Fruit fly (Drosophila melanogaster) whole organism, embryonic: Measurements from ENCODE around the gene schlank.
A peak's percentile ranks its signal among the peaks of the same experiment; 100 is the strongest.

Source experiments
- CG10147 ChIP-seq: fragments of 200-800 bp; sonication (Bioruptor generic); optimal IDR thresholded peaks from 2 replicates; lab custom pipeline; 2019; ENCODE audit warnings: missing biosample characterization, mild to moderate bottlenecking, missing genetic modification characterization, moderate library complexity
- CG11696 ChIP-seq: fragments of 200-800 bp; sonication (Bioruptor generic); IDR thresholded peaks from 2 replicates; pipeline ENCODE4 v1.3.6; 2022; ENCODE audit warnings: missing biosample characterization, missing genetic modification characterization
- CG12299 ChIP-seq: fragments of 200-800 bp; sonication (Bioruptor generic); optimal IDR thresholded peaks from 2 replicates; lab custom pipeline; 2018; ENCODE audit warnings: missing biosample characterization, mild to moderate bottlenecking, missing genetic modification characterization
- CG1233 ChIP-seq: fragments of 200-800 bp; sonication (Bioruptor generic); optimal IDR thresholded peaks from 4 replicates; lab custom pipeline; 2018; ENCODE audit warnings: missing biosample characterization, mild to moderate bottlenecking, missing genetic modification characterization
- CG12659 ChIP-seq: fragments of 200-800 bp; sonication (Bioruptor generic); optimal IDR thresholded peaks from 3 replicates; lab custom pipeline; 2017; ENCODE audit warnings: mild to moderate bottlenecking, missing biosample characterization, missing genetic modification reagents, missing genetic modification characterization
- CG14667 ChIP-seq: fragments of 200-800 bp; sonication (Bioruptor generic); IDR thresholded peaks from 2 replicates; pipeline ENCODE4 v1.3.6; 2022; ENCODE audit warnings: missing biosample characterization, missing genetic modification characterization
- CG14965 ChIP-seq: fragments of 200-800 bp; sonication (Bioruptor generic); optimal IDR thresholded peaks from 2 replicates; lab custom pipeline; 2016; ENCODE audit warnings: missing biosample characterization, missing genetic modification characterization, borderline replicate concordance
- CG1529 ChIP-seq: fragments of 200-800 bp; sonication (Bioruptor generic); optimal IDR thresholded peaks from 3 replicates; lab custom pipeline; 2018; ENCODE audit warnings: missing biosample characterization, missing genetic modification characterization
- CG16863 ChIP-seq: fragments of 200-800 bp; sonication (Bioruptor generic); optimal IDR thresholded peaks from 3 replicates; lab custom pipeline; 2016; ENCODE audit warnings: missing biosample characterization, missing genetic modification characterization
- CG17568 ChIP-seq: fragments of 200-800 bp; sonication (Bioruptor generic); optimal IDR thresholded peaks from 2 replicates; lab custom pipeline; 2018; ENCODE audit warnings: missing biosample characterization, mild to moderate bottlenecking, missing genetic modification characterization, moderate library complexity
- CG17612 ChIP-seq: fragments of 200-800 bp; sonication (Bioruptor generic); IDR thresholded peaks from 2 replicates; pipeline ENCODE4 v1.3.6; 2022; ENCODE audit warnings: missing biosample characterization, missing genetic modification characterization
- CG2116 ChIP-seq: fragments of 200-800 bp; sonication (Bioruptor generic); optimal IDR thresholded peaks from 3 replicates; lab custom pipeline; 2018; ENCODE audit warnings: missing biosample characterization, mild to moderate bottlenecking, missing genetic modification characterization
- CG2889 ChIP-seq: fragments of 200-800 bp; sonication (Bioruptor generic); IDR thresholded peaks from 3 replicates; pipeline ENCODE4 v1.3.6; 2022; ENCODE audit warnings: missing biosample characterization, missing genetic modification characterization
- CG32532 ChIP-seq: fragments of 200-800 bp; sonication (Bioruptor generic); IDR thresholded peaks from 2 replicates; pipeline ENCODE4 v1.3.6; 2022; ENCODE audit warnings: missing biosample characterization, missing genetic modification characterization
- CG4360 ChIP-seq: fragments of 200-800 bp; sonication (Bioruptor generic); IDR thresholded peaks from 2 replicates; pipeline ENCODE4 v1.3.6; 2022; ENCODE audit warnings: missing biosample characterization, missing genetic modification characterization
- CG6689 ChIP-seq: fragments of 200-800 bp; sonication (Bioruptor generic); IDR thresholded peaks from 2 replicates; pipeline ENCODE4 v1.3.6; 2022; ENCODE audit warnings: missing biosample characterization, missing genetic modification characterization
- CG8089 ChIP-seq: fragments of 200-800 bp; sonication (Bioruptor generic); optimal IDR thresholded peaks from 3 replicates; lab custom pipeline; 2016; ENCODE audit warnings: missing biosample characterization, missing genetic modification characterization
- CG8290 ChIP-seq, 3 experiments: fragments of 200-800 bp; sonication (Bioruptor generic); optimal IDR thresholded peaks; 2 replicates each; lab custom pipeline; 2016 to 2019; ENCODE audit warnings: missing biosample characterization in 3 of 3, missing genetic modification characterization in 3 of 3, mild to moderate bottlenecking in 2 of 3, moderate library complexity in 1 of 3
- Dll ChIP-seq: fragments of 200-800 bp; sonication (Bioruptor generic); IDR thresholded peaks from 4 replicates; pipeline ENCODE4 v1.3.6; 2022; ENCODE audit warnings: missing biosample characterization, missing genetic modification characterization; ENCODE audit not compliant: partially characterized antibody
- Doc3 ChIP-seq: fragments of 200-800 bp; sonication (Bioruptor generic); IDR thresholded peaks from 3 replicates; pipeline ENCODE4 v1.3.6; 2022; ENCODE audit warnings: missing biosample characterization, missing genetic modification characterization; ENCODE audit not compliant: partially characterized antibody
- Ets65A ChIP-seq: fragments of 200-800 bp; sonication (Bioruptor generic); peaks from one replicate; lab custom pipeline; 2016; ENCODE audit warnings: missing biosample characterization, missing genetic modification characterization
- HLH3B ChIP-seq: fragments of 200-800 bp; sonication (Bioruptor generic); IDR thresholded peaks from 2 replicates; pipeline ENCODE4 v1.3.6; 2022; ENCODE audit warnings: missing biosample characterization, missing genetic modification characterization
- HLH54F ChIP-seq: fragments of 200-800 bp; sonication (Bioruptor generic); optimal IDR thresholded peaks from 3 replicates; lab custom pipeline; 2016; ENCODE audit warnings: missing biosample characterization, missing genetic modification characterization
- HLHmδ ChIP-seq: fragments of 200-800 bp; sonication (Bioruptor generic); optimal IDR thresholded peaks from 2 replicates; lab custom pipeline; 2018; ENCODE audit warnings: missing biosample characterization, mild to moderate bottlenecking, missing genetic modification characterization, moderate library complexity
- Hmr ChIP-seq: fragments of 200-800 bp; sonication (Bioruptor generic); optimal IDR thresholded peaks from 3 replicates; lab custom pipeline; 2017; ENCODE audit warnings: mild to moderate bottlenecking, missing biosample characterization, missing genetic modification reagents, missing genetic modification characterization
- Hr78 ChIP-seq, 2 experiments: fragments of 200-800 bp in 1 of 2; fragments of >200 bp in 1 of 2; sonication (Bioruptor generic) in 1 of 2; optimal IDR thresholded peaks; 2 replicates each; lab custom pipeline; 2017 to 2019; ENCODE audit warnings: missing biosample characterization in 2 of 2, missing genetic modification characterization in 2 of 2, mild to moderate bottlenecking in 1 of 2, moderate library complexity in 1 of 2
- Lhr ChIP-seq: fragments of 200-800 bp; sonication (Bioruptor generic); optimal IDR thresholded peaks from 3 replicates; lab custom pipeline; 2017; ENCODE audit warnings: mild to moderate bottlenecking, missing biosample characterization, missing genetic modification reagents, missing genetic modification characterization
- NK7.1 ChIP-seq: fragments of 200-800 bp; sonication (Bioruptor generic); optimal IDR thresholded peaks from 3 replicates; lab custom pipeline; 2016; ENCODE audit warnings: missing biosample characterization, missing genetic modification characterization
- Rx ChIP-seq: fragments of 200-800 bp; sonication (Bioruptor generic); IDR thresholded peaks from 2 replicates; pipeline ENCODE4 v1.3.6; 2022; ENCODE audit warnings: missing biosample characterization, missing genetic modification characterization
- Vsx1 ChIP-seq: fragments of 200-800 bp; sonication (Bioruptor generic); optimal IDR thresholded peaks from 2 replicates; lab custom pipeline; 2017; ENCODE audit warnings: missing biosample characterization, mild to moderate bottlenecking, missing genetic modification characterization, missing genetic modification reagents
- ash1 ChIP-seq: fragments of 200-800 bp; sonication (Bioruptor generic); optimal IDR thresholded peaks from 2 replicates; lab custom pipeline; 2018; ENCODE audit warnings: missing biosample characterization, mild to moderate bottlenecking, missing genetic modification characterization
- btn ChIP-seq: fragments of 200-800 bp; sonication (Bioruptor generic); optimal IDR thresholded peaks from 2 replicates; lab custom pipeline; 2016; ENCODE audit warnings: missing biosample characterization, missing genetic modification characterization
- cas ChIP-seq: fragments of 200-800 bp; sonication (Bioruptor generic); IDR thresholded peaks from 2 replicates; pipeline ENCODE4 v1.3.6; 2022; ENCODE audit warnings: missing biosample characterization, missing genetic modification characterization
- caup ChIP-seq: fragments of 200-800 bp; sonication (Bioruptor generic); optimal IDR thresholded peaks from 3 replicates; lab custom pipeline; 2017; ENCODE audit warnings: missing biosample characterization, mild to moderate bottlenecking, missing genetic modification characterization, moderate library complexity; ENCODE audit not compliant: severe bottlenecking
- ewg ChIP-seq: fragments of 200-800 bp; sonication (Bioruptor generic); optimal IDR thresholded peaks from 3 replicates; lab custom pipeline; 2017; ENCODE audit warnings: mild to moderate bottlenecking, missing biosample characterization, missing genetic modification reagents, missing genetic modification characterization
- gce ChIP-seq: fragments of 200-800 bp; sonication (Bioruptor generic); IDR thresholded peaks from 3 replicates; pipeline ENCODE4 v1.3.6; 2022; ENCODE audit warnings: missing biosample characterization, missing genetic modification characterization
- gcm2 ChIP-seq: fragments of 200-800 bp; sonication (Bioruptor generic); optimal IDR thresholded peaks from 2 replicates; lab custom pipeline; 2016; ENCODE audit warnings: missing biosample characterization, missing genetic modification characterization
- grn ChIP-seq: fragments of 200-800 bp; sonication (Bioruptor generic); optimal IDR thresholded peaks from 3 replicates; lab custom pipeline; 2017; ENCODE audit warnings: missing biosample characterization, missing genetic modification characterization
- gsb ChIP-seq: fragments of 200-800 bp; sonication (Bioruptor generic); IDR thresholded peaks from 2 replicates; pipeline ENCODE4 v1.3.6; 2022; ENCODE audit warnings: missing biosample characterization, missing genetic modification characterization
- hkb ChIP-seq, 2 experiments: fragments of 200-800 bp in 1 of 2; fragments of >200 bp in 1 of 2; sonication (Bioruptor generic) in 1 of 2; IDR thresholded peaks in 1 of 2; optimal IDR thresholded peaks in 1 of 2; 2 replicates each; pipeline versions ENCODE4 v1.3.6 to Lab custom; 2017 to 2022; ENCODE audit warnings: missing biosample characterization in 1 of 2, missing genetic modification characterization in 1 of 2
- jing ChIP-seq: fragments of 200-800 bp; sonication (Bioruptor generic); optimal IDR thresholded peaks from 2 replicates; lab custom pipeline; 2018; ENCODE audit warnings: missing biosample characterization, mild to moderate bottlenecking, missing genetic modification characterization
- klu ChIP-seq: fragments of 200-800 bp; sonication (Bioruptor generic); IDR thresholded peaks from 2 replicates; pipeline ENCODE4 v1.3.6; 2022; ENCODE audit warnings: missing biosample characterization, missing genetic modification characterization
- mld ChIP-seq: fragments of 200-800 bp; sonication (Bioruptor generic); IDR thresholded peaks from 3 replicates; pipeline ENCODE4 v1.3.6; 2022; ENCODE audit warnings: missing biosample characterization, missing genetic modification characterization; ENCODE audit not compliant: partially characterized antibody
- nau ChIP-seq: fragments of 200-800 bp; sonication (Bioruptor generic); optimal IDR thresholded peaks from 3 replicates; lab custom pipeline; 2017; ENCODE audit warnings: missing biosample characterization, mild to moderate bottlenecking, missing genetic modification characterization, missing genetic modification reagents
- otp ChIP-seq: fragments of 200-800 bp; sonication (Bioruptor generic); IDR thresholded peaks from 3 replicates; pipeline ENCODE4, ENCODE4 v1.3.6; 2022; ENCODE audit warnings: missing biosample characterization, missing genetic modification characterization
- sens ChIP-seq: fragments of 200-800 bp; sonication (Bioruptor generic); peaks from one replicate; lab custom pipeline; 2016; ENCODE audit warnings: missing biosample characterization, missing genetic modification characterization
- sens-2 ChIP-seq: fragments of 200-800 bp; sonication (Bioruptor generic); IDR thresholded peaks from 2 replicates; pipeline ENCODE4 v1.3.6; 2022; ENCODE audit warnings: missing biosample characterization, missing genetic modification characterization
- shn ChIP-seq: fragments of 200-800 bp; sonication (Bioruptor generic); optimal IDR thresholded peaks from 3 replicates; lab custom pipeline; 2016; ENCODE audit warnings: missing biosample characterization, missing genetic modification characterization
- so ChIP-seq: fragments of 200-800 bp; sonication (Bioruptor generic); IDR thresholded peaks from 3 replicates; pipeline ENCODE4 v1.3.6; 2022; ENCODE audit warnings: missing biosample characterization, missing genetic modification characterization

Gene schlank

DNA sequence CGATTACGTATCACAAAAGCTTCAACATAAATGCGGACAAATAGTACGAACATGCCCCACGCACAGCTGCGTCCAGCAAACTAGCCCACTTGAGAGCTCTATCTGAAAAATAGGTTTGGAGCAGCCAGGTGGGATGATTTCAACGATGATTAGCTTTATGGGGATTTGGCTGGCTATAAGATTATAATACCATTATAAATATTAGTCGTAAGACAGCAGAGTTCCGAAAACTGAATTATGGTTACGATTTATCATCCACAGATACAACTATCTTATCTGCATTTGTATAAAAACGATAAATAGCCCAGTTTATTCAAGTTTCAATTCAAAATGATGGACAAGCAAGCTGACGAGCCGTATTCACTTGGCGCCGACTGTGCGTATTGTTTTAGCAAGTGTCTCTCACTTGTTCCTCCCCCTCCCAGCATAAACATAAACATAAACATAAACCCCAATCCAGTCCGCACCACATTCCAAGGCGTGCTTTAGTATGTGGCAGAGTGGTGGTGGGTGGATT is 3.4 kb downstream of the schlank start (continued):
- TF ChIP-seq CG17612 (GFP tag; lab: Robert Waterston, UW) (no peak), sens-2 (GFP tag; lab: Robert Waterston, UW) (0 out of 2 replicates have a peak, but pooled peaks have one; percentile 27), CG8089 (GFP tag; lab: Kevin White, UChicago) (no peak), Rx (GFP tag; lab: Robert Waterston, UW) (peak; percentile 28; the same call in 1 of the 2 replicates), Hmr (peak; percentile 88), nau (peak; percentile 85), CG10147 (GFP tag; lab: Kevin White, UChicago) (peak; percentile 87), gce (GFP tag; lab: Robert Waterston, UW) (peak; percentile 49; the same call in 1 of the 3 replicates), CG6689 (GFP tag; lab: Robert Waterston, UW) (peak; percentile 79), gsb (GFP tag; lab: Robert Waterston, UW) (peak; percentile 65), ash1 (GFP tag; lab: Kevin White, UChicago) (no peak), ewg (GFP tag; lab: Kevin White, UChicago) (peak; percentile 32), CG8290 (GFP tag; optimal IDR thresholded peaks at IDR 0.05; lab: Kevin White, UChicago) (no peak), CG8290 (tag; optimal IDR thresholded peaks at IDR 0.05; lab: Kevin White, UChicago) (peak in 1 of 2 experiments; percentile 64), hkb (optimal IDR thresholded peaks at IDR 0.05; lab: Kevin White, UChicago) (no peak), hkb (GFP tag; IDR thresholded peaks at IDR 0.05; lab: Robert Waterston, UW) (peak; percentile 84), jing (GFP tag; lab: Kevin White, UChicago) (peak; percentile 49), CG1233 (GFP tag; lab: Kevin White, UChicago) (peak; percentile 69), otp (no peak), CG16863 (GFP tag; lab: Kevin White, UChicago) (peak; percentile 35), gcm2 (GFP tag; lab: Kevin White, UChicago) (peak; percentile 6), HLH3B (GFP tag; lab: Robert Waterston, UW) (peak; percentile 55), Doc3 (GFP tag; lab: Robert Waterston, UW) (no peak), CG14965 (GFP tag; lab: Kevin White, UChicago) (no peak), CG17568 (peak; percentile 62), btn (GFP tag; lab: Kevin White, UChicago) (no peak), CG4360 (GFP tag; lab: Robert Waterston, UW) (no peak), CG2116 (GFP tag; lab: Kevin White, UChicago) (peak; percentile 19), klu (0 out of 2 replicates have a peak, but pooled peaks have one; percentile 49), CG32532 (GFP tag; lab: Robert Waterston, UW) (peak; percentile 71), so (GFP tag; lab: Robert Waterston, UW) (peak; percentile 79; the same call in 2 of the 3 replicates), Lhr (GFP tag; lab: Kevin White, UChicago) (peak; percentile 3), Ets65A (GFP tag; lab: Kevin White, UChicago) (peak; percentile 95), CG1529 (peak; percentile 24), cas (no peak), caup (GFP tag; lab: Kevin White, UChicago) (peak; percentile 82), HLH54F (GFP tag; lab: Kevin White, UChicago) (peak; percentile 55), CG12659 (GFP tag; lab: Kevin White, UChicago) (peak; percentile 85), CG14667 (GFP tag; lab: Robert Waterston, UW) (peak; percentile 34; the same call in 1 of the 2 replicates), CG12299 (tag; lab: Kevin White, UChicago) (peak; percentile 62), mld (no peak), grn (GFP tag; lab: Kevin White, UChicago) (peak; percentile 49), shn (GFP tag; lab: Kevin White, UChicago) (peak; percentile 4), HLHmδ (GFP tag; lab: Kevin White, UChicago) (no peak), NK7.1 (GFP tag; lab: Kevin White, UChicago) (no peak), Vsx1 (peak; percentile 66), CG2889 (GFP tag; lab: Robert Waterston, UW) (no peak), CG11696 (GFP tag; lab: Robert Waterston, UW) (peak; percentile 86), Dll (GFP tag; lab: Robert Waterston, UW) (no peak), Hr78 (GFP tag; optimal IDR thresholded peaks at IDR 0.05; lab: Kevin White, UChicago) (peak in 1 of 2 experiments; percentile 64), sens (GFP tag; lab: Kevin White, UChicago) (peak; percentile 91)
